Worm (Caenorhabditis elegans) whole organism, L4/young adult: ENCODE results near the gene srh-113.

ENCODE experiments used
- W03F9.2 ChIP-seq: fragments of 150-350 bp; optimal IDR thresholded peaks from 2 replicates; lab custom pipeline; 2014; ENCODE audit warnings: missing biosample characterization, missing genetic modification characterization
- him-1 ChIP-seq: sonication (generic microtip); optimal IDR thresholded peaks from 2 replicates; lab custom pipeline; 2016; ENCODE audit warnings: missing genotype, missing genetic modification reagents, missing genetic modification characterization, missing compliant biosample characterization

DNA sequence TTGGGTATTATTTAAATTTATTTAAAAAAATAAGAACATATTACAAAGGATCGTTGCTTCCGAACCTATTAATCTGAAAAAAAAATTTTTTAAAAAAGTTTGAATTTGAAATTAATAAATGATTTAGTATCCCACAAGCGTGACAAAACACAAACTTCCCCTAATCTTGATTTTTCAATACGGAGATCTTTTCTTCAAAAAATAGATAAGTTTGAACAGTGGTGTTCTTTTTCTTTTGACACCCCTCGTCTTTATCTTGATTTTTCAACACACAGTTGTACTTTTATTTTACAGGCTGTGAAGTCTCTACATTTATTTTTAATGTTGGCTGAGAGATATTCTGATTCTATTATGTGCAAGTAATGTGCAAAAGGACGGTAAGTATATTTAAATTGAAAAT is 23.5 kb downstream of the srh-113 start, which contains the start of gene T19C9.10:
- TF ChIP-seq him-1 (no peak), W03F9.2 (tag; lab: Kevin White, UChicago) (no peak)
